Fruit fly (Drosophila melanogaster): ENCODE results near the gene CG13796.

- TF ChIP-seq CG8478 (optimal IDR thresholded peaks at IDR 0.05) (no peak), CTCF (optimal IDR thresholded peaks at IDR 0.05) (no peak)
Observed at dm6 chr2L:7703534-7703933, 28.9 kb downstream of the CG13796 start.

Data from S2 (cell line).